Worm (Caenorhabditis elegans): ENCODE measurements around the gene aexr-3.

aexr-3 gene

DNA sequence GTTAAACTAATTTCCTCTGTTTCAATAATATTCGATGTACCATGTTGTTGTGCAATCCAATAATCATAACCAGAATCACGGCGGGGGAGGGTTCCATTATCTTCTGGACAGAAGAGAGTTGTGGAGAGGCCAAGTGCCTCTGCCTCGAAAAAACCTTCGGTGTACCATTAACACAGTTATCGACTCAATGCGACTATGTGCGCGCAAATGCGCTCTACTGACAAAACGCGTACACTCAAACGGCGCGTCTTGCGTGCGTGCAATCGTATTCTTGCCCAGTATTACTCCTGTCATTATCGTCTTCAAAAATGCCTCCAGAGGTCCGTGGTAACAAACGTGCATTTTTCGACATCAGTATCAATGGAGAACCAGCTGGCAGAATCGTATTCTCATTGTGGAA is 49.9 kb downstream of the aexr-3 start, which contains the start of gene cyn-8:
Gene cyn-8 (plus strand): TSS at position 217 of the 400 bp plus-strand sequence.
- TF ChIP-seq C34F6.9 (tag; optimal IDR thresholded peaks at IDR 0.05) (peak; percentile 39), mbf-1 (tag; optimal IDR thresholded peaks at IDR 0.05) (no peak), nhr-129 (tag; optimal IDR thresholded peaks at IDR 0.05) (peak; percentile 75), dmd-4 (tag; optimal IDR thresholded peaks at IDR 0.05) (no peak), sem-4 (tag; optimal IDR thresholded peaks at IDR 0.05) (no peak), crh-2 (tag; optimal IDR thresholded peaks at IDR 0.05) (peak; percentile 18), unc-55 (GFP tag; optimal IDR thresholded peaks at IDR 0.05) (peak; percentile 55), elt-3 (tag; optimal IDR thresholded peaks at IDR 0.05) (no peak), F13H6.1 (tag; optimal IDR thresholded peaks at IDR 0.05) (no peak), ztf-11 (tag; optimal IDR thresholded peaks at IDR 0.05) (no peak), Y55F3AM.14 (GFP tag; optimal IDR thresholded peaks at IDR 0.05) (no peak), lin-11 (tag; optimal IDR thresholded peaks at IDR 0.05) (peak; percentile 33), skn-1 (tag; optimal IDR thresholded peaks at IDR 0.05) (no peak), lin-39 (tag; optimal IDR thresholded peaks at IDR 0.05) (no peak), lsy-2 (tag; optimal IDR thresholded peaks at IDR 0.05) (no peak), R02D3.7 (tag; optimal IDR thresholded peaks at IDR 0.05) (no peak), nhr-11 (tag; optimal IDR thresholded peaks at IDR 0.05) (no peak)
